Worm (Caenorhabditis elegans): ENCODE data around the gene B0284.3.

The B0284.3 gene

DNA sequence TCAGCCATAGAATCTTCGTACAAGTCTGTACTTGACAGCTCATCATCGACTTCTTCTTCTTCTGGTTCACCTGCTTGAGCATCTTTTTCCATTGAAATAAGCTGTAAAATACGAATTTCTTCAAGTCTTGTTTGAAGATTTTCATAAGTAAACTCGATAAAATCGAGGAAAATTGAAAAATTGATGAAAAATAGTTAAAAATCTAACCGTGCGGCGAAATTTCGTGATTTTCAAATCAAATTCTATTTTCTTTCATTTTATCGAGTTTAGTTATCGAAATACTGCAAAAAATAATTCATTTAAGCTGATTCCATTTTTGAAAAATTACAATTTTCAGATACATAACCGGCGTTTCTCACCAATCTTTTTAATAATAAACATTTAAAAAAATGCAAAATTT lies 35.5 kb upstream of the B0284.3 start, which contains the start of gene R07E5.11:
Gene R07E5.11, minus strand, starts transcription at position 101 of the 400 bp plus-strand sequence.
- TF ChIP-seq tbx-2 (tag; optimal IDR thresholded peaks at IDR 0.05) (no peak), eor-1 (tag; optimal IDR thresholded peaks at IDR 0.05) (no peak), fkh-2 (tag; optimal IDR thresholded peaks at IDR 0.05) (no peak), fos-1 (tag; optimal IDR thresholded peaks at IDR 0.05) (no peak), nhr-237 (tag; optimal IDR thresholded peaks at IDR 0.05) (no peak), ztf-4 (tag; optimal IDR thresholded peaks at IDR 0.05) (no peak), nhr-23 (tag; optimal IDR thresholded peaks at IDR 0.05) (no peak), nhr-25 (tag; optimal IDR thresholded peaks at IDR 0.05) (no peak), nhr-76 (tag; optimal IDR thresholded peaks at IDR 0.05) (no peak), egl-27 (tag; optimal IDR thresholded peaks at IDR 0.05) (no peak), fkh-10 (GFP tag; optimal IDR thresholded peaks at IDR 0.05) (no peak), mml-1 (tag; optimal IDR thresholded peaks at IDR 0.05) (no peak), skn-1 (tag; optimal IDR thresholded peaks at IDR 0.05) (no peak)

DNA sequence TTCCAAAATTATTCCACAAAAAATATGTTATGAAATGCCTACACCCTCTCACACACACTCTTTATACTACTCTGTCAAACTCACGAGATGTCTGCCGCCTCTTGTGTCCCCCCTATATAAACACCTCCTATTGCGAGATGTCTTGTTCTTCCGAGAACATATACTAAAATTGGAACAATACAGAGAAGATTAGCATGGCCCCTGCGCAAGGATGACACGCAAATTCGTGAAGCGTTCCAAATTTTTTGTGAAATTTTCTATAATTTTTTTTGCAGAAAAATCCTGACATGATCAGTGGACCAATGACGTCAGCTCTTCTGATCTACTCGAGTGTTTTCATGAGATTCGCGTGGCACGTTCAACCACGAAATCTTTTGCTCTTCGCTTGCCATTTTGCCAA lies 34.4 kb upstream of the B0284.3 start:
- TF ChIP-seq elt-2 (tag; optimal IDR thresholded peaks at IDR 0.05): peak; percentile 30
- TF ChIP-seq lsy-12 (tag; optimal IDR thresholded peaks at IDR 0.05): peak; percentile 63
- peak; percentile 55 for TF ChIP-seq nfya-1 (tag; optimal IDR thresholded peaks at IDR 0.05; ENCODE audit: insufficient read depth)
- TF ChIP-seq lin-39 (tag; optimal IDR thresholded peaks at IDR 0.05): peak; percentile 33
- peak; percentile 29 for TF ChIP-seq nhr-23 (tag; optimal IDR thresholded peaks at IDR 0.05)
- TF ChIP-seq lin-15B (tag; optimal IDR thresholded peaks at IDR 0.05): peak; percentile 0
- peak; percentile 9 for TF ChIP-seq tbx-2 (tag; optimal IDR thresholded peaks at IDR 0.05)
- peak; percentile 71 for TF ChIP-seq nhr-43 (tag; optimal IDR thresholded peaks at IDR 0.05; ENCODE audit: poor library complexity, severe bottlenecking)
- TF ChIP-seq hmg-11 (tag; optimal IDR thresholded peaks at IDR 0.05): peak; percentile 43
- peak; percentile 98 for TF ChIP-seq snpc-4 (tag; optimal IDR thresholded peaks at IDR 0.05)
- peak; percentile 22 for TF ChIP-seq nhr-25 (tag; optimal IDR thresholded peaks at IDR 0.05)
- TF ChIP-seq pha-4 (tag; optimal IDR thresholded peaks at IDR 0.05): peak; percentile 14

DNA sequence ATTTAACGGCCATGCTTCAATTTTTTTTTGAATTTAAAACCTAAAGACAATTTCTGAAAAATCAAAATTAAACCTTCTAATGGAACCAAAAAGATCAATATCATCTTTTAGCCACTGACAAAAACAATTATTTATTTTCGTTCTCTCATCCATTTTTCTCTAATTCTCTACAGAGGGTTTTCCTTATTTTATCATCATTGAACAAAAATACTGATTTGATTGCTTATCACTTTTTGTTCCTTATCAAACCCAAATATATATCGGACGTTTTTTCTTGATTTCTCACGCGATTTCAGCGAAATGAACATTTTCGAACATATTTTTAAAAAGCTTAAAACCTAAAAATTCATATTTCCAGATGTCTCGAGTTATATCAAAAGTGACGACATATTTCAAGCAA lies 33.5 kb upstream of the B0284.3 start, which contains the start of gene mpc-1:
Gene mpc-1, plus strand, starts transcription at position 359 of the 400 bp plus-strand sequence.
- TF ChIP-seq pha-4 (tag; optimal IDR thresholded peaks at IDR 0.05): peak; percentile 64
- TF ChIP-seq nhr-237 (tag; optimal IDR thresholded peaks at IDR 0.05): no peak
- no peak for TF ChIP-seq ceh-16 (tag; optimal IDR thresholded peaks at IDR 0.05)
- no peak for TF ChIP-seq aly-2 (tag; optimal IDR thresholded peaks at IDR 0.05)
- peak; percentile 19 for TF ChIP-seq ceh-28 (tag; optimal IDR thresholded peaks at IDR 0.05)
- no peak for TF ChIP-seq nhr-76 (tag; optimal IDR thresholded peaks at IDR 0.05)
- no peak for TF ChIP-seq fkh-10 (GFP tag; optimal IDR thresholded peaks at IDR 0.05)
- no peak for TF ChIP-seq egl-27 (tag; optimal IDR thresholded peaks at IDR 0.05)
- TF ChIP-seq ceh-82 (tag; optimal IDR thresholded peaks at IDR 0.05): no peak
- no peak for TF ChIP-seq zag-1 (tag; optimal IDR thresholded peaks at IDR 0.05)
- TF ChIP-seq mdl-1 (tag; optimal IDR thresholded peaks at IDR 0.05): no peak
- TF ChIP-seq snpc-4 (tag; optimal IDR thresholded peaks at IDR 0.05): peak; percentile 57
- peak; percentile 48 for TF ChIP-seq skn-1 (tag; optimal IDR thresholded peaks at IDR 0.05)
- no peak for TF ChIP-seq R02D3.7 (tag; optimal IDR thresholded peaks at IDR 0.05)
- TF ChIP-seq pqm-1 (tag; optimal IDR thresholded peaks at IDR 0.05): peak; percentile 95
- TF ChIP-seq jun-1 (tag; optimal IDR thresholded peaks at IDR 0.05): peak; percentile 51
- TF ChIP-seq elt-3 (tag; optimal IDR thresholded peaks at IDR 0.05): peak in 2 of 3 experiments; percentile 68 to 80
- TF ChIP-seq ztf-4 (tag; optimal IDR thresholded peaks at IDR 0.05): no peak
- no peak for TF ChIP-seq daf-12 (tag; optimal IDR thresholded peaks at IDR 0.05)
- no peak for TF ChIP-seq sea-2 (GFP tag; optimal IDR thresholded peaks at IDR 0.05)
- no peak for TF ChIP-seq nhr-77 (tag; optimal IDR thresholded peaks at IDR 0.05)
- TF ChIP-seq tbx-2 (tag; optimal IDR thresholded peaks at IDR 0.05): no peak
- no peak for TF ChIP-seq nhr-23 (tag; optimal IDR thresholded peaks at IDR 0.05)
- no peak for TF ChIP-seq unc-62 (GFP tag; optimal IDR thresholded peaks at IDR 0.05)
- TF ChIP-seq elt-2 (tag; optimal IDR thresholded peaks at IDR 0.05): peak; percentile 89
- TF ChIP-seq mml-1 (tag; optimal IDR thresholded peaks at IDR 0.05): no peak
- no peak for TF ChIP-seq nhr-28 (tag; optimal IDR thresholded peaks at IDR 0.05)
